Worm (Caenorhabditis elegans) whole organism, L4 larva: ENCODE measurements around the gene srbc-44.

Experiments used
- F26F4.8 ChIP-seq: fragments of 200-800 bp; sonication (Bioruptor generic); conservative IDR thresholded peaks from 2 replicates; pipeline ENCODE4 v1.3.6; 2022; ENCODE audit warnings: missing genetic modification characterization, missing compliant biosample characterization
- aly-2 ChIP-seq: sonication (generic microtip); optimal IDR thresholded peaks from 2 replicates; lab custom pipeline; 2018; ENCODE audit warnings: missing biosample characterization, missing genetic modification characterization
- ama-1 ChIP-seq: fragments of 150-350 bp; optimal IDR thresholded peaks from 2 replicates; lab custom pipeline; 2014; ENCODE audit warnings: inconsistent platforms, mixed read lengths
- ctbp-1 ChIP-seq: fragments of 200-800 bp; sonication (Bioruptor generic); IDR thresholded peaks from 2 replicates; pipeline ENCODE4 v1.3.6; 2022; ENCODE audit warnings: missing genetic modification reagents, missing genetic modification characterization, missing compliant biosample characterization
- fkh-10 ChIP-seq: fragments of 150-350 bp; optimal IDR thresholded peaks from 2 replicates; lab custom pipeline; 2014; ENCODE audit warnings: missing biosample characterization, missing genetic modification reagents, missing genetic modification characterization
- fos-1 ChIP-seq: fragments of 150-350 bp; optimal IDR thresholded peaks from 2 replicates; lab custom pipeline; 2014; ENCODE audit warnings: missing biosample characterization, missing genetic modification characterization
- lin-38 ChIP-seq: fragments of 200-800 bp; sonication (Bioruptor generic); IDR thresholded peaks from 2 replicates; pipeline ENCODE4 v1.3.6; 2022; ENCODE audit warnings: missing genetic modification reagents, missing genetic modification characterization, missing compliant biosample characterization
- lin-39 ChIP-seq: fragments of 150-350 bp; optimal IDR thresholded peaks from 2 replicates; lab custom pipeline; 2014; ENCODE audit warnings: missing biosample characterization, missing genetic modification reagents, missing genetic modification characterization
- nhr-237 ChIP-seq: sonication (generic microtip); optimal IDR thresholded peaks from 2 replicates; lab custom pipeline; 2017; ENCODE audit warnings: missing biosample characterization, missing genetic modification characterization
- nhr-76 ChIP-seq: fragments of 150-350 bp; optimal IDR thresholded peaks from 2 replicates; lab custom pipeline; 2014; ENCODE audit warnings: missing biosample characterization, missing genetic modification characterization
- pha-4 ChIP-seq, 2 experiments: fragments of 150-350 bp in 1 of 2; fragments of 200-800 bp in 1 of 2; sonication (Bioruptor generic) in 1 of 2; IDR thresholded peaks in 1 of 2; optimal IDR thresholded peaks in 1 of 2; 2 replicates each; pipeline versions ENCODE4 v1.3.6 to Lab custom; 2014 to 2022; ENCODE audit warnings: missing genetic modification characterization in 2 of 2, missing genetic modification reagents in 2 of 2, missing biosample characterization in 1 of 2, missing compliant biosample characterization in 1 of 2
- unc-130 ChIP-seq: sonication (generic microtip); optimal IDR thresholded peaks from 2 replicates; lab custom pipeline; 2016; ENCODE audit warnings: missing genetic modification reagents, missing genetic modification characterization, missing compliant biosample characterization

ce11 chrV:12751495-12752050 is 36.8 kb downstream of the srbc-44 start, which contains the start of gene C15C8.6:
- TF ChIP-seq pha-4 (GFP tag; IDR thresholded peaks at IDR 0.05; lab: Robert Waterston, UW) = no peak
- TF ChIP-seq pha-4 (tag; optimal IDR thresholded peaks at IDR 0.05; lab: Kevin White, UChicago) = no peak
- TF ChIP-seq lin-39 = no peak
- TF ChIP-seq aly-2 (tag; lab: Kevin White, UChicago) = no peak
- TF ChIP-seq fkh-10 (GFP tag; lab: Kevin White, UChicago) = no peak
- no peak for TF ChIP-seq ctbp-1 (GFP tag; lab: Robert Waterston, UW)
- TF ChIP-seq unc-130 (GFP tag; lab: Kevin White, UChicago) = no peak
- TF ChIP-seq fos-1 = no peak
- no peak for TF ChIP-seq lin-38 (GFP tag; lab: Robert Waterston, UW)
- TF ChIP-seq nhr-237 (tag; lab: Kevin White, UChicago) = no peak
- TF ChIP-seq ama-1 (lab: Kevin White, UChicago) = no peak
- no peak for TF ChIP-seq F26F4.8 (GFP tag; lab: Robert Waterston, UW)
- no peak for TF ChIP-seq nhr-76 (tag; lab: Kevin White, UChicago)
